Fruit fly (Drosophila melanogaster): Measurements from ENCODE around the gene CG18766.
A peak's percentile ranks its signal among the peaks of the same experiment; 100 is the strongest.

The CG18766 gene

DNA sequence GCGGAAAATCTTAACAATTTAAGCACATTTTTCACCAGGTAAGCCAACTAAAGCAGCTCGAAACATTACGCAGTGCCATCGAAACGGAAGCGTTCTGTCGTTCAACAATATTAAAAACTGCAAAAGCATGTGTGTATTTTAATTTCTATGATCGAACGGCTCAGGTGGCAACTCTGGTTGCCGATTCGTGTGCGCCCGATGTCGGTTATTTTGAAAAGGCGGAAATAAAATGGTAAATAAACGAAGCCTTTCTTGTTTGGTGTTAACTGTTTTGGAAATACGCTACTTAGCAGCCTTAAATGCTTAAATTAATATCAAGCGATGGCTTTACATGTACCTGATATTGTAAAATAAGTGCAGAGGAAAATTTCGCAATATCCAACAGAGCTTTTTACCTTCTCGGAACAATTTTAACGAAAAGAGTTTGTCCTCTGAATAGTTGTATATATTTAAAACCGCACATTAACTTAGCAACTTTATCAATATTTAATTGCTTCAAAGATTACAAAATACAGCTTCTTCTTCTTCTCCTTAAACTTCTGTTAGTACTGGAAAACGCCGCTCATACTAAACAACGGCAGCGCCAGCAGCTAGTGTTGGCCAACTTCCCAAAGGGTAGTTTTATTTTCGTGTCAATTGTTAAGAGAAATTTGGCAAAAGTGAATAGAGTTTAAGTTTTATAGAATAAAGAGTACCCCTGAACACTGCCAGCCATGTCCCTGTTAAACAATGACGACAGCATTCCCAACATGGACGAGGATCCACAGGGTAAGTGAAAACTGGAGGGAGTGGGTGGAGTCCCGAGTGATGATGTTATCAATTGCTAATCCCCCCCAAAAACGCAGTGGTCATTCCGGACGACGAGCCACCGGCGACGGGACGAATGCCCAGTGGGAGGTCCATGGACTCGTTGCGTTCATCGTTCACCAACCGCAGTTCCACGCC, 28.3 kb upstream of the CG18766 start, which contains the start of gene CG5934 (continued):
- TF ChIP-seq CG6808 (GFP tag; optimal IDR thresholded peaks at IDR 0.05) (peak; percentile 6), spab (GFP tag; optimal IDR thresholded peaks at IDR 0.05) (no peak), esn (GFP tag; optimal IDR thresholded peaks at IDR 0.05) (peak; percentile 52), CG8119 (GFP tag; IDR thresholded peaks at IDR 0.05) (no peak), CG6276 (GFP tag; optimal IDR thresholded peaks at IDR 0.05) (peak; percentile 73), Ets96B (tag; optimal IDR thresholded peaks at IDR 0.05) (no peak), net (GFP tag; optimal IDR thresholded peaks at IDR 0.05) (peak; percentile 19), Sox14 (GFP tag; optimal IDR thresholded peaks at IDR 0.05) (peak; percentile 52), fd59A (GFP tag; optimal IDR thresholded peaks at IDR 0.05) (no peak), achi (GFP tag; optimal IDR thresholded peaks at IDR 0.05) (peak; percentile 26), Sox102F (GFP tag; optimal IDR thresholded peaks at IDR 0.05) (no peak), Ets21C (GFP tag; optimal IDR thresholded peaks at IDR 0.05) (no peak), vri (GFP tag; optimal IDR thresholded peaks at IDR 0.05) (peak; percentile 56), fkh (GFP tag; optimal IDR thresholded peaks at IDR 0.05) (peak; percentile 18), Hr38 (GFP tag; optimal IDR thresholded peaks at IDR 0.05) (no peak), Met (GFP tag; optimal IDR thresholded peaks at IDR 0.05) (no peak), CG6792 (GFP tag; optimal IDR thresholded peaks at IDR 0.05) (peak; percentile 26), cyc (GFP tag; optimal IDR thresholded peaks at IDR 0.05) (peak; percentile 53), CG34406 (GFP tag; optimal IDR thresholded peaks at IDR 0.05) (peak; percentile 15), Eip75B (GFP tag; optimal IDR thresholded peaks at IDR 0.05) (peak; percentile 46), Blimp-1 (GFP tag; optimal IDR thresholded peaks at IDR 0.05) (no peak), lz (GFP tag; optimal IDR thresholded peaks at IDR 0.05) (peak; percentile 35), acj6 (GFP tag; optimal IDR thresholded peaks at IDR 0.05) (peak; percentile 11), CG7368 (GFP tag; optimal IDR thresholded peaks at IDR 0.05) (no peak), CG16779 (tag; optimal IDR thresholded peaks at IDR 0.05) (no peak), CG3919 (GFP tag; optimal IDR thresholded peaks at IDR 0.05) (peak; percentile 46), Smox (GFP tag; optimal IDR thresholded peaks at IDR 0.05) (no peak), CG6854 (GFP tag; optimal IDR thresholded peaks at IDR 0.05) (no peak), CG3032 (tag; optimal IDR thresholded peaks at IDR 0.05) (peak; percentile 2), CG15336 (GFP tag; IDR thresholded peaks at IDR 0.05) (no peak), Lpt (GFP tag; optimal IDR thresholded peaks at IDR 0.05) (no peak), CG4318 (GFP tag; optimal IDR thresholded peaks at IDR 0.05) (no peak), CG8319 (GFP tag; optimal IDR thresholded peaks at IDR 0.05) (no peak), CG8632 (GFP tag; optimal IDR thresholded peaks at IDR 0.05) (no peak), Sox15 (GFP tag; optimal IDR thresholded peaks at IDR 0.05) (no peak), OdsH (GFP tag; optimal IDR thresholded peaks at IDR 0.05) (no peak), dac (GFP tag; optimal IDR thresholded peaks at IDR 0.05) (no peak), pdm3 (GFP tag; optimal IDR thresholded peaks at IDR 0.05) (peak; percentile 43), svp (GFP tag) (peak; percentile 50)

DNA sequence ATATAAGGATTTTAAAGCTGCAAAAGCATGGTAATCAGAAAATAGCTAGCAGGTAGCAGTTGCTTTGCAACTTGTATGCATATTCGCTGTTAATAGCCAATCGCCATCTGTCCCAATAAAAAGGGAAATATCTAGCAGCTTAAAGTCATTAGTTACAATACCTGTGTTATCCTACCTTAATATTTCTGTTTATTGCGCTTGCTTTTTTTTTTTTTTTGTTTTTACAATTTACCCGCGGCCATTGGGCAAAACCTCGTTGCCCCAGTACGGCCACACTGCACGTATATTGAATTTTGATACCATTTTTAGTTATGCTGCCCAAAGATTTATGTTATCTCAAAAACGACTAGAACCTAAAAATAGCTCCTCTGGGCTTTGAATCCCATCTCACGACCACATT, 27.2 kb upstream of the CG18766 start:
- TF ChIP-seq CG3032 (tag; optimal IDR thresholded peaks at IDR 0.05) = peak; percentile 15
- no peak for TF ChIP-seq Met (GFP tag; optimal IDR thresholded peaks at IDR 0.05)
- TF ChIP-seq CG8319 (GFP tag; optimal IDR thresholded peaks at IDR 0.05) = no peak
- peak; percentile 31 for TF ChIP-seq Sox14 (GFP tag; optimal IDR thresholded peaks at IDR 0.05)
- no peak for TF ChIP-seq pdm3 (GFP tag; optimal IDR thresholded peaks at IDR 0.05)
- TF ChIP-seq Eip75B (GFP tag; optimal IDR thresholded peaks at IDR 0.05) = no peak
- peak; percentile 46 for TF ChIP-seq Eip78C (GFP tag)
- no peak for TF ChIP-seq CG9139 (GFP tag; optimal IDR thresholded peaks at IDR 0.05)
- no peak for TF ChIP-seq CG11294 (GFP tag; IDR thresholded peaks at IDR 0.05)
- no peak for TF ChIP-seq CG31627 (GFP tag; optimal IDR thresholded peaks at IDR 0.05)
- TF ChIP-seq ss (GFP tag; optimal IDR thresholded peaks at IDR 0.05) = peak in 1 of 2 experiments; percentile 22
- no peak for TF ChIP-seq CG8632 (GFP tag; optimal IDR thresholded peaks at IDR 0.05)

Data from whole organism, prepupa.